Fruit fly (Drosophila melanogaster) whole organism, embryonic: ENCODE data around the gene CG9676.

Source experiments
- Ada2b ChIP-seq: fragments of 200-800 bp; sonication (Bioruptor generic); IDR thresholded peaks from 2 replicates; pipeline ENCODE4 v1.3.6; 2022; ENCODE audit warnings: missing biosample characterization, missing genetic modification characterization
- B-H1 ChIP-seq: fragments of 200-800 bp; sonication (Bioruptor generic); IDR thresholded peaks from 3 replicates; pipeline ENCODE4 v1.3.6; 2022; ENCODE audit warnings: missing biosample characterization, missing genetic modification characterization
- CG10147 ChIP-seq: fragments of 200-800 bp; sonication (Bioruptor generic); optimal IDR thresholded peaks from 2 replicates; lab custom pipeline; 2019; ENCODE audit warnings: missing biosample characterization, mild to moderate bottlenecking, missing genetic modification characterization, moderate library complexity
- CG11247 ChIP-seq: fragments of 200-800 bp; sonication (Bioruptor generic); IDR thresholded peaks from 2 replicates; pipeline ENCODE4 v1.3.6; 2022; ENCODE audit warnings: missing biosample characterization, missing genetic modification characterization
- CG11456 ChIP-seq: fragments of 200-800 bp; sonication (Bioruptor generic); IDR thresholded peaks from 3 replicates; pipeline ENCODE4 v1.3.6; 2022; ENCODE audit warnings: missing biosample characterization, missing genetic modification characterization
- CG11504 ChIP-seq: fragments of 200-800 bp; sonication (Bioruptor generic); optimal IDR thresholded peaks from 3 replicates; lab custom pipeline; 2019; ENCODE audit warnings: missing biosample characterization, mild to moderate bottlenecking, missing genetic modification characterization, moderate library complexity
- CG12659 ChIP-seq: fragments of 200-800 bp; sonication (Bioruptor generic); optimal IDR thresholded peaks from 3 replicates; lab custom pipeline; 2017; ENCODE audit warnings: mild to moderate bottlenecking, missing biosample characterization, missing genetic modification reagents, missing genetic modification characterization
- CG13296 ChIP-seq: fragments of 200-800 bp; sonication (Bioruptor generic); optimal IDR thresholded peaks from 3 replicates; lab custom pipeline; 2018; ENCODE audit warnings: missing biosample characterization, mild to moderate bottlenecking, missing genetic modification characterization
- CG14014 ChIP-seq: fragments of 200-800 bp; sonication (Bioruptor generic); IDR thresholded peaks from 2 replicates; pipeline ENCODE4 v1.3.6; 2022; ENCODE audit warnings: missing biosample characterization, missing genetic modification characterization
- CG16779 ChIP-seq: fragments of 200-800 bp; sonication (Bioruptor generic); IDR thresholded peaks from 2 replicates; pipeline ENCODE4 v1.3.6; 2022; ENCODE audit warnings: missing biosample characterization, missing genetic modification characterization
- CG17359 ChIP-seq: fragments of 200-800 bp; sonication (Bioruptor generic); optimal IDR thresholded peaks from 3 replicates; lab custom pipeline; 2018; ENCODE audit warnings: missing biosample characterization, mild to moderate bottlenecking, missing genetic modification characterization, moderate library complexity
- CG17612 ChIP-seq: fragments of 200-800 bp; sonication (Bioruptor generic); IDR thresholded peaks from 2 replicates; pipeline ENCODE4 v1.3.6; 2022; ENCODE audit warnings: missing biosample characterization, missing genetic modification characterization
- CG18011 ChIP-seq: fragments of 200-800 bp; sonication (Bioruptor generic); optimal IDR thresholded peaks from 2 replicates; lab custom pipeline; 2017; ENCODE audit warnings: missing biosample characterization, missing genetic modification characterization, mild to moderate bottlenecking, moderate library complexity, missing genotype
- CG1832 ChIP-seq: fragments of 200-800 bp; sonication (Bioruptor generic); optimal IDR thresholded peaks from 2 replicates; lab custom pipeline; 2017; ENCODE audit warnings: missing biosample characterization, mild to moderate bottlenecking, missing genetic modification characterization, inconsistent platforms
- CG2199 ChIP-seq: fragments of 200-800 bp; sonication (Bioruptor generic); IDR thresholded peaks from 3 replicates; pipeline ENCODE4 v1.3.6; 2022; ENCODE audit warnings: missing biosample characterization, missing genetic modification characterization
- CG3065 ChIP-seq: fragments of 200-800 bp; sonication (Bioruptor generic); optimal IDR thresholded peaks from 2 replicates; lab custom pipeline; 2016; ENCODE audit warnings: missing biosample characterization, missing genetic modification characterization
- CG31365 ChIP-seq: fragments of 200-800 bp; sonication (Bioruptor generic); optimal IDR thresholded peaks from 2 replicates; lab custom pipeline; 2018; ENCODE audit warnings: missing biosample characterization, mild to moderate bottlenecking, missing genetic modification characterization
- CG32532 ChIP-seq: fragments of 200-800 bp; sonication (Bioruptor generic); IDR thresholded peaks from 2 replicates; pipeline ENCODE4 v1.3.6; 2022; ENCODE audit warnings: missing biosample characterization, missing genetic modification characterization
- CG32772 ChIP-seq: fragments of 200-800 bp; sonication (Bioruptor generic); IDR thresholded peaks from 2 replicates; pipeline ENCODE4 v1.3.6; 2022; ENCODE audit warnings: missing biosample characterization, missing genetic modification characterization
- CG4404 ChIP-seq: fragments of 200-800 bp; sonication (Bioruptor generic); IDR thresholded peaks from 2 replicates; pipeline ENCODE4 v1.3.6; 2022; ENCODE audit warnings: missing biosample characterization, missing genetic modification characterization
- CG4854 ChIP-seq: fragments of 200-800 bp; sonication (Bioruptor generic); optimal IDR thresholded peaks from 2 replicates; lab custom pipeline; 2016; ENCODE audit warnings: missing biosample characterization, missing genetic modification characterization, inconsistent platforms
- CG7556 ChIP-seq: fragments of 200-800 bp; sonication (Bioruptor generic); optimal IDR thresholded peaks from 2 replicates; lab custom pipeline; 2017; ENCODE audit warnings: missing biosample characterization, mild to moderate bottlenecking, missing genetic modification characterization
- CG9437 ChIP-seq: fragments of 200-800 bp; sonication (Bioruptor generic); optimal IDR thresholded peaks from 2 replicates; lab custom pipeline; 2018; ENCODE audit warnings: missing biosample characterization, mild to moderate bottlenecking, missing genetic modification characterization
- CG9817 ChIP-seq: fragments of 200-800 bp; sonication (Bioruptor generic); optimal IDR thresholded peaks from 2 replicates; lab custom pipeline; 2018; ENCODE audit warnings: missing biosample characterization, mild to moderate bottlenecking, missing genetic modification characterization, moderate library complexity
- Ets65A ChIP-seq: fragments of 200-800 bp; sonication (Bioruptor generic); peaks from one replicate; lab custom pipeline; 2016; ENCODE audit warnings: missing biosample characterization, missing genetic modification characterization
- GATAe ChIP-seq: fragments of 200-800 bp; sonication (Bioruptor generic); conservative IDR thresholded peaks from 2 replicates; pipeline ENCODE4 v1.3.6; 2022; ENCODE audit warnings: missing biosample characterization, missing genetic modification characterization
- Hr78 ChIP-seq, 2 experiments: fragments of 200-800 bp in 1 of 2; fragments of >200 bp in 1 of 2; sonication (Bioruptor generic) in 1 of 2; optimal IDR thresholded peaks; 2 replicates each; lab custom pipeline; 2017 to 2019; ENCODE audit warnings: missing biosample characterization in 2 of 2, missing genetic modification characterization in 2 of 2, mild to moderate bottlenecking in 1 of 2, moderate library complexity in 1 of 2
- Hsf ChIP-seq: fragments of 200-800 bp; sonication (Bioruptor generic); optimal IDR thresholded peaks from 3 replicates; lab custom pipeline; 2016; ENCODE audit warnings: missing biosample characterization, missing genetic modification characterization
- Med ChIP-seq: fragments of 200-800 bp; sonication (Bioruptor generic); peaks from one replicate; lab custom pipeline; 2016; ENCODE audit warnings: missing biosample characterization, missing genetic modification characterization, mild to moderate bottlenecking, inconsistent platforms, moderate library complexity
- Oaz ChIP-seq: fragments of 200-800 bp; sonication (Bioruptor generic); IDR thresholded peaks from 2 replicates; pipeline ENCODE4 v1.3.6; 2022; ENCODE audit warnings: missing biosample characterization, missing genetic modification characterization
- Optix ChIP-seq: fragments of 200-800 bp; sonication (Bioruptor generic); IDR thresholded peaks from 3 replicates; pipeline ENCODE4 v1.3.6; 2022; ENCODE audit warnings: missing biosample characterization, missing genetic modification characterization
- Ssrp ChIP-seq: fragments of 200-800 bp; sonication (Bioruptor generic); optimal IDR thresholded peaks from 2 replicates; lab custom pipeline; 2018; ENCODE audit warnings: missing biosample characterization, mild to moderate bottlenecking, missing genetic modification characterization, moderate library complexity
- Trl ChIP-seq, 3 experiments: fragments of >200 bp in 2 of 3; fragments of 200-800 bp in 1 of 3; sonication (Bioruptor generic) in 1 of 3; optimal IDR thresholded peaks; 2 replicates in 1 of 3; 3 replicates in 2 of 3; lab custom pipeline; 2016 to 2017; ENCODE audit warnings: missing biosample characterization in 1 of 3, missing genetic modification characterization in 1 of 3
- ash1 ChIP-seq: fragments of 200-800 bp; sonication (Bioruptor generic); optimal IDR thresholded peaks from 2 replicates; lab custom pipeline; 2018; ENCODE audit warnings: missing biosample characterization, mild to moderate bottlenecking, missing genetic modification characterization
- caup ChIP-seq: fragments of 200-800 bp; sonication (Bioruptor generic); optimal IDR thresholded peaks from 3 replicates; lab custom pipeline; 2017; ENCODE audit warnings: missing biosample characterization, mild to moderate bottlenecking, missing genetic modification characterization, moderate library complexity; ENCODE audit not compliant: severe bottlenecking
- cg ChIP-seq: fragments of 200-800 bp; sonication (Bioruptor generic); optimal IDR thresholded peaks from 3 replicates; lab custom pipeline; 2019; ENCODE audit warnings: missing biosample characterization, mild to moderate bottlenecking, missing genetic modification characterization, moderate library complexity
- chinmo ChIP-seq: fragments of 200-800 bp; sonication (Bioruptor generic); IDR thresholded peaks from 4 replicates; pipeline ENCODE4 v1.3.6; 2022; ENCODE audit warnings: missing biosample characterization, missing genetic modification characterization; ENCODE audit not compliant: partially characterized antibody
- croc ChIP-seq: fragments of 200-800 bp; sonication (Bioruptor generic); conservative IDR thresholded peaks from 3 replicates; pipeline ENCODE4 v1.3.6; 2022; ENCODE audit warnings: missing biosample characterization, missing genetic modification characterization
- crol ChIP-seq: fragments of 200-800 bp; sonication (Bioruptor generic); IDR thresholded peaks from 2 replicates; pipeline ENCODE4 v1.3.6; 2022; ENCODE audit warnings: missing biosample characterization, missing genetic modification characterization
- eyg ChIP-seq: fragments of 200-800 bp; sonication (Bioruptor generic); optimal IDR thresholded peaks from 3 replicates; lab custom pipeline; 2016; ENCODE audit warnings: missing biosample characterization, missing genetic modification characterization
- gem ChIP-seq: fragments of 200-800 bp; sonication (Bioruptor generic); optimal IDR thresholded peaks from 2 replicates; lab custom pipeline; 2019; ENCODE audit warnings: missing biosample characterization, mild to moderate bottlenecking, missing genetic modification characterization, moderate library complexity
- sens ChIP-seq: fragments of 200-800 bp; sonication (Bioruptor generic); peaks from one replicate; lab custom pipeline; 2016; ENCODE audit warnings: missing biosample characterization, missing genetic modification characterization
- shn ChIP-seq: fragments of 200-800 bp; sonication (Bioruptor generic); optimal IDR thresholded peaks from 3 replicates; lab custom pipeline; 2016; ENCODE audit warnings: missing biosample characterization, missing genetic modification characterization
- slp2 ChIP-seq: fragments of 200-800 bp; sonication (Bioruptor generic); optimal IDR thresholded peaks from 2 replicates; lab custom pipeline; 2016; ENCODE audit warnings: missing biosample characterization, missing genetic modification characterization
- sr ChIP-seq: fragments of 200-800 bp; sonication (Bioruptor generic); IDR thresholded peaks from 3 replicates; pipeline ENCODE4 v1.3.6; 2022; ENCODE audit warnings: missing biosample characterization, missing genetic modification characterization
- tap ChIP-seq: fragments of 200-800 bp; optimal IDR thresholded peaks from 3 replicates; lab custom pipeline; 2019; ENCODE audit warnings: missing biosample characterization, mild to moderate bottlenecking, missing genetic modification characterization, moderate library complexity
- tin ChIP-seq: fragments of 200-800 bp; sonication (Bioruptor generic); optimal IDR thresholded peaks from 3 replicates; lab custom pipeline; 2016; ENCODE audit warnings: missing biosample characterization, missing genetic modification characterization

Gene CG9676

dm6 chrX:16694959-16695358 lies 5.0 kb downstream of the CG9676 start, which contains the start of gene Septin4 (continued):
- peak; percentile 65; the same call in 1 of the 4 replicates for TF ChIP-seq chinmo (GFP tag; lab: Robert Waterston, UW)
- TF ChIP-seq CG12659 (GFP tag; lab: Kevin White, UChicago): peak; percentile 16

DNA sequence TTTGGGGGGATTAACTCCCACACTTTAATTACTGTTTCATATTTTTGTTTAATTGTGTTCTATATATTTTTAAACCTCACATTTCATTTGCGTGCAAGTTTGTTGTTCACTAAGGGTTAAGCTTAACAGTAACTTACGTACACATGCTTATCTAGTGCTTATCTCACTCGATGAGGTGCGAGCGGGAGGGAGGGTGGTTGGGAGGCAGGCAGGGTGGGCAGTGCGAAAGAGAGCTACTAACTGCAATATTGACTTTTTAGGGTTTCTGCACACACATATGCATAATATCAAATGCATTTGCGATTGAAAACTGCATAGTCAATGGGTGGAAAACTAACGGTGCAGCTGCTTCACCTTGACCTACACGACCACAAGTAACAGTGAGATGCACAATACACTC lies 5.5 kb downstream of the CG9676 start:
- TF ChIP-seq gem (tag; lab: Kevin White, UChicago): no peak
- TF ChIP-seq tin (GFP tag; lab: Kevin White, UChicago): no peak
- TF ChIP-seq CG32532: no peak
- no peak for TF ChIP-seq ash1
- 0 out of 2 replicates have a peak, but pooled peaks have one; percentile 4 for TF ChIP-seq Ada2b (GFP tag; lab: Robert Waterston, UW)
- TF ChIP-seq CG1832: peak; percentile 13
- peak; percentile 68 for TF ChIP-seq GATAe (GFP tag; lab: Robert Waterston, UW)
- peak; percentile 51 for TF ChIP-seq crol (GFP tag; lab: Robert Waterston, UW)

DNA sequence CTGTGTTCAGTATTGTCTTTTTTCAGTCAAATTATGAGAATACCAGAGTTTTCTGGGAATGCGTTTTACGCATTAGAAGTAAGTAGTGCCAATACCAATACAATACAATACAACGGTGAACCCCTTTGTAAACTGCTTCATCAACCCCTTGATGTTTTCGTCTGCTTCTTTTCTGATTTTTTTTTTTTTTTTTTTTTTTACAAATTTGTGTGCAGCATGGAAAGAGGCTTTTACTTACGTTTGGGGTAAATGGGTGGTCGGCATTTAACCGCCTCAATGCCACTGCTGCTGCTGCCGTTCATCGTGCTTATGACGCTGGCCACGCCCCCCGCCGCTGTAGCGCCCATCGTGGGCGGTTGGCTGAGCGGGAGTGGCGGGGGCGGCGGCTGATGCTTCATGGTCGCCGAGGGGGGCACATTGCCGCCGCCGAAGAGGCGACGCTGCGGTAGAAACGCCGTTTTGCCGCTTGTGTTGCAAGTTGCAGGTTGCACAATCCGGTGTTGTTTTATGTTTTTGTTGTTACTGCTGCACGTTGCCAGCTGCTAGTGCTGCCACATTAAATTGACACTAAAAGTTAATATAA lies 6.1 kb downstream of the CG9676 start:
- no peak for TF ChIP-seq shn (GFP tag; lab: Kevin White, UChicago)
- peak; percentile 10; the same call in 1 of the 2 replicates for TF ChIP-seq CG4404 (GFP tag; lab: Robert Waterston, UW)
- no peak for TF ChIP-seq tap
- TF ChIP-seq CG11456: 0 out of 3 replicates have a peak, but pooled peaks have one; percentile 56
- TF ChIP-seq CG14014 (GFP tag; lab: Robert Waterston, UW): no peak
- peak; percentile 2 for TF ChIP-seq CG31365 (tag; lab: Kevin White, UChicago)
- TF ChIP-seq CG16779: 0 out of 2 replicates have a peak, but pooled peaks have one; percentile 4
- no peak for TF ChIP-seq B-H1
- no peak for TF ChIP-seq caup
- TF ChIP-seq sens (GFP tag; lab: Kevin White, UChicago): peak; percentile 43
- no peak for TF ChIP-seq CG9817 (tag; lab: Kevin White, UChicago)
- peak; percentile 80 for TF ChIP-seq crol (GFP tag; lab: Robert Waterston, UW)
- no peak for TF ChIP-seq CG11247 (GFP tag; lab: Robert Waterston, UW)
- no peak for TF ChIP-seq CG13296 (GFP tag; lab: Kevin White, UChicago)
- no peak for TF ChIP-seq Trl (optimal IDR thresholded peaks at IDR 0.05; lab: Kevin White, UChicago)
- TF ChIP-seq Trl (GFP tag; optimal IDR thresholded peaks at IDR 0.05; lab: Kevin White, UChicago): no peak
- no peak for TF ChIP-seq cg (GFP tag; lab: Kevin White, UChicago)
- TF ChIP-seq Hsf (GFP tag; lab: Kevin White, UChicago): no peak
- TF ChIP-seq Optix: no peak
- peak; percentile 52; the same call in 1 of the 3 replicates for TF ChIP-seq CG2199 (GFP tag; lab: Robert Waterston, UW)
- peak; percentile 19 for TF ChIP-seq CG3065 (GFP tag; lab: Kevin White, UChicago)
- TF ChIP-seq CG32772: peak; percentile 65
- TF ChIP-seq CG17612 (GFP tag; lab: Robert Waterston, UW): no peak
- TF ChIP-seq Med: peak; percentile 56
- no peak for TF ChIP-seq CG4854
- TF ChIP-seq sr (GFP tag; lab: Robert Waterston, UW): peak; percentile 72
- peak; percentile 58 for TF ChIP-seq CG17359 (tag; lab: Kevin White, UChicago)
- no peak for TF ChIP-seq Oaz (GFP tag; lab: Robert Waterston, UW)

DNA sequence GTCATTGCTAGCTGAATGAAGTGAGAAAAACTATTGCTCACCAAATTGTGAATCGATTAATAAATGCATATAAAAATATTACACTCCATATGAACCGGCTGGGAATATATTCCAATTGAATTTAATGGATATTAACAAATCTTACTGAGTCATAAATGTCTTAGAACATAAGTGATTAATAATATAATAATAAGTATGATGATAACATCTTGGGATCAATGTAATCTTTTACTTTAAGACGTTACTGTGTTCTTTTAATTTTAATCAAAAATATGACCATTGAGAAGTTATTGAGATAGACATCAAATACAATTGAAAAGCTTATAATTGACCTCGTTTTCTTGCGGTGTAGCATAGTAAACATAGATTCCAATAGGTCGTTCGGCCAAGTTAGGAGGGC lies 7.6 kb downstream of the CG9676 start:
- TF ChIP-seq croc (GFP tag; lab: Robert Waterston, UW): no peak
- TF ChIP-seq CG18011 (GFP tag; lab: Kevin White, UChicago): no peak
- TF ChIP-seq CG12659 (GFP tag; lab: Kevin White, UChicago): peak; percentile 10
- peak; percentile 35 for TF ChIP-seq CG9817 (tag; lab: Kevin White, UChicago)
- TF ChIP-seq CG11504 (tag; lab: Kevin White, UChicago): peak; percentile 34
- TF ChIP-seq CG10147 (GFP tag; lab: Kevin White, UChicago): no peak
- no peak for TF ChIP-seq slp2 (GFP tag; lab: Kevin White, UChicago)
- no peak for TF ChIP-seq eyg
- TF ChIP-seq Ets65A: peak; percentile 52
- peak; percentile 17 for TF ChIP-seq Ssrp (tag; lab: Kevin White, UChicago)
- TF ChIP-seq Hr78 (GFP tag; optimal IDR thresholded peaks at IDR 0.05; lab: Kevin White, UChicago): peak in 1 of 2 experiments; percentile 57
- TF ChIP-seq CG9437 (GFP tag; lab: Kevin White, UChicago): peak; percentile 15
- peak; percentile 58 for TF ChIP-seq CG7556 (GFP tag; lab: Kevin White, UChicago)
